Worm (Caenorhabditis elegans): ENCODE data around the gene nft-1.

nft-1 gene

DNA sequence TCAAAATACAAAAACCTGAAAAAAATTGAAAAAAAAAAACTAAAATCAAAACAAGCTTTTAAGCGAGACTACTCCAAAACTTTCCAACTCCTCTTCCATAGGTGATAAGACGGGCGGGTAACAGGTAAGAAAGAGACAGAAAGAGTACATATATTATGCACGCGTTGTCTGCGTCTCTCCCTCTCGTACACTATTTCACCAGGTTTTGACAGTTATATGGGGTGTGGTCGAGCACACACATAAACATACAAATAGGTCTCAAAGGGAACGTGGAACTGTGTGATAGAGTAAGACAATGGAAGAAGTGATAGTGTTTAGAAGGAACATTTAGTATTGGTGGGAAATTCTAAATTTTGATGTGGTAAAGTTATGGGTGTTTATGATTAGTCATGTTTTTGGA lies 42.1 kb upstream of the nft-1 start (continued):
- TF ChIP-seq lin-29 (GFP tag; IDR thresholded peaks at IDR 0.05) (no peak), lin-39 (tag; optimal IDR thresholded peaks at IDR 0.05) (no peak), zip-2 (tag; optimal IDR thresholded peaks at IDR 0.05) (no peak), arid-1 (GFP tag; conservative IDR thresholded peaks at IDR 0.05) (no peak), unc-62 (GFP tag; optimal IDR thresholded peaks at IDR 0.05 in 1 of 2) (peak in 1 of 2 experiments; percentile 41), unc-62 (tag; optimal IDR thresholded peaks at IDR 0.05) (no peak), mes-2 (tag; optimal IDR thresholded peaks at IDR 0.05; ENCODE audit: poor library complexity, severe bottlenecking) (peak; percentile 11), madf-5 (GFP tag; IDR thresholded peaks at IDR 0.05) (no peak), dmd-6 (GFP tag; IDR thresholded peaks at IDR 0.05) (peak; percentile 63), ctbp-1 (GFP tag; IDR thresholded peaks at IDR 0.05) (no peak), php-3 (GFP tag; IDR thresholded peaks at IDR 0.05) (peak; percentile 82), fkh-10 (GFP tag; optimal IDR thresholded peaks at IDR 0.05) (no peak), daf-16 (GFP tag; optimal IDR thresholded peaks at IDR 0.05) (no peak), daf-16 (tag; optimal IDR thresholded peaks at IDR 0.05) (peak; percentile 94), set-16 (GFP tag; IDR thresholded peaks at IDR 0.05) (no peak), aha-1 (tag) (no peak), unc-39 (tag; optimal IDR thresholded peaks at IDR 0.05) (no peak)

ce11 chrIII:11883694-11884093 lies 40.0 kb upstream of the nft-1 start, which contains the start of gene fbxb-22:
fbxb-22 (minus strand) TSS chrIII:11883754.
- TF ChIP-seq set-16 (GFP tag; IDR thresholded peaks at IDR 0.05), result peak; percentile 81

- TF ChIP-seq T20F7.1 (GFP tag; optimal IDR thresholded peaks at IDR 0.05) (no peak), mdt-29 (GFP tag; IDR thresholded peaks at IDR 0.05) (no peak), lin-15B (tag; optimal IDR thresholded peaks at IDR 0.05) (no peak), F10B5.3 (tag; optimal IDR thresholded peaks at IDR 0.05) (no peak), nhr-28 (tag; optimal IDR thresholded peaks at IDR 0.05) (no peak), madf-5 (GFP tag; IDR thresholded peaks at IDR 0.05) (no peak), lin-39 (tag; optimal IDR thresholded peaks at IDR 0.05) (no peak), attf-4 (tag; optimal IDR thresholded peaks at IDR 0.05) (no peak), R02D3.7 (tag; optimal IDR thresholded peaks at IDR 0.05) (no peak), lin-38 (GFP tag; IDR thresholded peaks at IDR 0.05) (no peak), nhr-25 (tag; optimal IDR thresholded peaks at IDR 0.05; ENCODE audit: borderline replicate concordance, insufficient read depth) (no peak), Y105C5A.15 (GFP tag; IDR thresholded peaks at IDR 0.05) (no peak), hlh-11 (tag; optimal IDR thresholded peaks at IDR 0.05) (no peak), daf-8 (GFP tag; IDR thresholded peaks at IDR 0.05) (no peak), nhr-42 (GFP tag; IDR thresholded peaks at IDR 0.05) (no peak), lim-7 (GFP tag; IDR thresholded peaks at IDR 0.05) (no peak)
Observed at ce11 chrIII:11891335-11891734, 32.4 kb upstream of the nft-1 start, which contains the start of gene faah-5. faah-5 (minus strand) TSS chrIII:11891435.

DNA sequence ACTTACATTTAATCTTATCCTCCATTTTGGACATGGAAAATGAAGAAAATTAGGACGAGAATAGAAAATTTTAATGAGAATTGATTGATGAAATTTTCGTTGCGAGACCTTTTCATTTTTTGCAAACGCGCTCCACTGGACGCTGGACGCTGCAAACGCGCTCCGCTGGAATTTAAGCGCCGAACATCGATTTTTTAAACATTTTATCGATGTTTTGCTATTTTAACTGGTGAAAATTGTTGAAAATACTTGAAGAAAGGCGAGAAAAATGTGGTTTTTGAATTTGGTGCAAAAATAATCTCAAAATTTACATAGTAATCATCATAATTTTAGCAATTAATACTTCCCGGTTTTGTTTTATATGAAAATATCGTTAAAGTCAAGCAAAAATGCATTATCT lies 30.7 kb upstream of the nft-1 start, which contains the start of gene Y56A3A.41:
Y56A3A.41 (minus strand) TSS at position 101 of the 400 bp plus-strand sequence.
- TF ChIP-seq dpl-1 (GFP tag; optimal IDR thresholded peaks at IDR 0.05), result no peak
- TF ChIP-seq daf-12 (tag; optimal IDR thresholded peaks at IDR 0.05), result no peak
- no peak for TF ChIP-seq ces-1 (GFP tag; optimal IDR thresholded peaks at IDR 0.05)
- TF ChIP-seq F26F4.8 (GFP tag; conservative IDR thresholded peaks at IDR 0.05), result no peak
- no peak for TF ChIP-seq cey-2 (tag; optimal IDR thresholded peaks at IDR 0.05; ENCODE audit: borderline replicate concordance, insufficient read depth)
- TF ChIP-seq daf-16 (GFP tag; optimal IDR thresholded peaks at IDR 0.05), result no peak
- no peak for TF ChIP-seq daf-16 (tag; optimal IDR thresholded peaks at IDR 0.05)
- TF ChIP-seq dmd-6 (GFP tag; IDR thresholded peaks at IDR 0.05), result no peak
- TF ChIP-seq ceh-62 (tag; optimal IDR thresholded peaks at IDR 0.05), result no peak
- TF ChIP-seq R02D3.7 (tag; optimal IDR thresholded peaks at IDR 0.05), result no peak
- TF ChIP-seq lir-3 (tag; optimal IDR thresholded peaks at IDR 0.05), result no peak
- no peak for TF ChIP-seq tag-97 (GFP tag; IDR thresholded peaks at IDR 0.05)
- no peak for TF ChIP-seq F10B5.3 (tag; optimal IDR thresholded peaks at IDR 0.05)
- TF ChIP-seq gei-8 (GFP tag; optimal IDR thresholded peaks at IDR 0.05), result no peak
- no peak for TF ChIP-seq egl-43 (GFP tag; IDR thresholded peaks at IDR 0.05)
- TF ChIP-seq mes-2 (tag; optimal IDR thresholded peaks at IDR 0.05; ENCODE audit: poor library complexity, severe bottlenecking), result no peak
- no peak for TF ChIP-seq egl-27 (tag; optimal IDR thresholded peaks at IDR 0.05)
- TF ChIP-seq set-16 (GFP tag; IDR thresholded peaks at IDR 0.05), result no peak

Measured in whole organism, L4 larva.